ENCODE assay signal across 2 worm cellular contexts in genomic region chrIV:8538659-8539173, ce11.
TF ChIP-seq lines count a peak whose summit lies in the region.

TSS of gene hyl-1 (plus strand) at chrIV:8539123.

TF ChIP-seq in whole organism, L4 larva, 104 proteins besides CTCF, POLR2A, EP300 and RAD21:
- TF ChIP-seq hmg-1.1 (GFP tag; IDR thresholded peaks at IDR 0.05; lab: Robert Waterston, UW), result no peak
- TF ChIP-seq zip-11 (GFP tag; IDR thresholded peaks at IDR 0.05; lab: Robert Waterston, UW), result 0 out of 2 replicates have a peak, but pooled peaks have one; percentile 19
- TF ChIP-seq madf-5 (GFP tag; IDR thresholded peaks at IDR 0.05; lab: Robert Waterston, UW), result no peak
- peak; percentile 65 for TF ChIP-seq snpc-1.2 (GFP tag; IDR thresholded peaks at IDR 0.05; lab: Robert Waterston, UW)
- TF ChIP-seq aha-1 (tag; lab: Kevin White, UChicago), result peak; percentile 78
- TF ChIP-seq nhr-10 (tag; optimal IDR thresholded peaks at IDR 0.05; lab: Kevin White, UChicago), result no peak
- no peak for TF ChIP-seq nhr-237 (tag; optimal IDR thresholded peaks at IDR 0.05; lab: Kevin White, UChicago)
- TF ChIP-seq Y5F2A.4 (GFP tag; optimal IDR thresholded peaks at IDR 0.05; lab: Kevin White, UChicago), result no peak
- TF ChIP-seq daf-12 (tag; optimal IDR thresholded peaks at IDR 0.05; lab: Kevin White, UChicago), result no peak
- no peak for TF ChIP-seq unc-62 (GFP tag; optimal IDR thresholded peaks at IDR 0.05 in 1 of 2; lab: Kevin White, UChicago)
- TF ChIP-seq unc-62 (tag; optimal IDR thresholded peaks at IDR 0.05; lab: Kevin White, UChicago), result no peak
- TF ChIP-seq lin-38 (GFP tag; IDR thresholded peaks at IDR 0.05; lab: Robert Waterston, UW), result peak; percentile 40; the same call in 1 of the 2 replicates
- no peak for TF ChIP-seq vab-7 (GFP tag; IDR thresholded peaks at IDR 0.05; lab: Robert Waterston, UW)
TF ChIP-seq in whole organism, L4 larva: peak in this region for 4.

TF ChIP-seq in whole organism, young adult, 124 proteins besides CTCF, POLR2A, EP300 and RAD21:
- TF ChIP-seq F33H1.4 (GFP tag; IDR thresholded peaks at IDR 0.05; lab: Robert Waterston, UW), result 0 out of 2 replicates have a peak, but pooled peaks have one; percentile 9
- no peak for TF ChIP-seq lir-1 (GFP tag; conservative IDR thresholded peaks at IDR 0.05; lab: Robert Waterston, UW)
- peak in 1 of 3 experiments; percentile 15 for TF ChIP-seq lin-35 (GFP tag; optimal IDR thresholded peaks at IDR 0.05; lab: Kevin White, UChicago)
- 0 out of 2 replicates have a peak, but pooled peaks have one; percentile 6 for TF ChIP-seq hmg-1.2 (GFP tag; IDR thresholded peaks at IDR 0.05; lab: Robert Waterston, UW)
- peak; percentile 35; the same call in 1 of the 2 replicates for TF ChIP-seq madf-6 (GFP tag; IDR thresholded peaks at IDR 0.05; lab: Robert Waterston, UW)
- TF ChIP-seq snpc-1.3 (tag; optimal IDR thresholded peaks at IDR 0.05; lab: Kevin White, UChicago; ENCODE audit: insufficient read depth), result no peak
- TF ChIP-seq lin-54 (GFP tag; optimal IDR thresholded peaks at IDR 0.05; lab: Kevin White, UChicago), result peak; percentile 54
- peak; percentile 71 for TF ChIP-seq lsl-1 (GFP tag; optimal IDR thresholded peaks at IDR 0.05; lab: Kevin White, UChicago)
